Fruit fly (Drosophila melanogaster) whole organism, adult: ENCODE measurements around the gene Adat1.

Source experiments
- CG11617 ChIP-seq: fragments of 200-800 bp; sonication (Bioruptor generic); optimal IDR thresholded peaks from 2 replicates; lab custom pipeline; 2017; ENCODE audit warnings: mild to moderate bottlenecking, missing biosample characterization, missing genetic modification reagents, missing genetic modification characterization
- CG12768 ChIP-seq: fragments of 200-800 bp; sonication (Bioruptor generic); optimal IDR thresholded peaks from 2 replicates; lab custom pipeline; 2017; ENCODE audit warnings: missing biosample characterization, missing genetic modification characterization, mild to moderate bottlenecking, moderate library complexity, missing genetic modification reagents
- CG14711 ChIP-seq: fragments of 200-800 bp; sonication (Bioruptor generic); optimal IDR thresholded peaks from 2 replicates; lab custom pipeline; 2018; ENCODE audit warnings: missing biosample characterization, mild to moderate bottlenecking, missing genetic modification characterization, moderate library complexity
- CG1620 ChIP-seq: fragments of 200-800 bp; sonication (Bioruptor generic); optimal IDR thresholded peaks from 2 replicates; lab custom pipeline; 2016; ENCODE audit warnings: missing biosample characterization, missing genetic modification characterization
- CG33017 ChIP-seq: fragments of 200-800 bp; sonication (Bioruptor generic); optimal IDR thresholded peaks from 2 replicates; lab custom pipeline; 2018; ENCODE audit warnings: missing biosample characterization, mild to moderate bottlenecking, missing genetic modification characterization, moderate library complexity
- CG5204 ChIP-seq: fragments of 200-800 bp; sonication (Bioruptor generic); optimal IDR thresholded peaks from 2 replicates; lab custom pipeline; 2016; ENCODE audit warnings: missing biosample characterization, missing genetic modification characterization
- CG7045 ChIP-seq: fragments of 200-800 bp; sonication (Bioruptor generic); optimal IDR thresholded peaks from 2 replicates; lab custom pipeline; 2017; ENCODE audit warnings: missing biosample characterization, mild to moderate bottlenecking, missing genetic modification characterization
- CG7101 ChIP-seq: fragments of 200-800 bp; sonication (Bioruptor generic); optimal IDR thresholded peaks from 2 replicates; lab custom pipeline; 2018; ENCODE audit warnings: missing biosample characterization, mild to moderate bottlenecking, missing genetic modification characterization, moderate library complexity
- Clk ChIP-seq: fragments of 200-800 bp; sonication (Bioruptor generic); optimal IDR thresholded peaks from 2 replicates; lab custom pipeline; 2017; ENCODE audit warnings: missing biosample characterization, missing genetic modification characterization
- Crg-1 ChIP-seq: fragments of 200-800 bp; sonication (Bioruptor generic); optimal IDR thresholded peaks from 2 replicates; lab custom pipeline; 2016; ENCODE audit warnings: missing biosample characterization, missing genetic modification characterization
- Hr96 ChIP-seq: fragments of 200-800 bp; sonication (Bioruptor generic); optimal IDR thresholded peaks from 2 replicates; lab custom pipeline; 2016; ENCODE audit warnings: missing biosample characterization, missing genetic modification characterization
- Mnt ChIP-seq: fragments of 200-800 bp; sonication (Bioruptor generic); optimal IDR thresholded peaks from 2 replicates; lab custom pipeline; 2016; ENCODE audit warnings: missing biosample characterization, mild to moderate bottlenecking, missing genetic modification characterization
- bab1 ChIP-seq: fragments of 200-800 bp; sonication (Bioruptor generic); optimal IDR thresholded peaks from 3 replicates; lab custom pipeline; 2019; ENCODE audit warnings: missing biosample characterization, mild to moderate bottlenecking, missing genetic modification characterization, moderate library complexity
- cic ChIP-seq: fragments of 200-800 bp; sonication (Bioruptor generic); optimal IDR thresholded peaks from 2 replicates; lab custom pipeline; 2017; ENCODE audit warnings: missing biosample characterization, mild to moderate bottlenecking, missing genetic modification characterization, moderate library complexity
- cnc ChIP-seq, 2 experiments: fragments of >200 bp; optimal IDR thresholded peaks; 2 replicates each; lab custom pipeline; 2017
- kay ChIP-seq: fragments of 200-800 bp; sonication (Bioruptor generic); peaks from one replicate; lab custom pipeline; 2016; ENCODE audit warnings: missing biosample characterization, missing genetic modification characterization, borderline replicate concordance
- ovo ChIP-seq: fragments of 200-800 bp; sonication (Bioruptor generic); optimal IDR thresholded peaks from 2 replicates; lab custom pipeline; 2016; ENCODE audit warnings: missing biosample characterization, missing genetic modification characterization
- pad ChIP-seq: fragments of 200-800 bp; sonication (Bioruptor generic); optimal IDR thresholded peaks from 3 replicates; lab custom pipeline; 2017; ENCODE audit warnings: missing biosample characterization, missing genetic modification characterization, mild to moderate bottlenecking, moderate library complexity, missing genetic modification reagents
- tj ChIP-seq: fragments of 200-800 bp; sonication (Bioruptor generic); optimal IDR thresholded peaks from 3 replicates; lab custom pipeline; 2017; ENCODE audit warnings: missing biosample characterization, mild to moderate bottlenecking, missing genetic modification characterization, moderate library complexity
- toe ChIP-seq: fragments of 200-800 bp; sonication (Bioruptor generic); optimal IDR thresholded peaks from 2 replicates; lab custom pipeline; 2016; ENCODE audit warnings: missing biosample characterization, missing genetic modification characterization

Adat1 gene

dm6 chr2L:13811323-13811722, at the start of gene Adat1, which contains the start of gene CG16865:
Adat1 (minus strand) TSS chr2L:13811474.
CG16865 (plus strand) TSS chr2L:13811522.
- peak; percentile 23 for TF ChIP-seq Mnt (GFP tag; lab: Kevin White, UChicago)
- no peak for TF ChIP-seq Clk (GFP tag; lab: Kevin White, UChicago)
- peak; percentile 22 for TF ChIP-seq cic (GFP tag; lab: Kevin White, UChicago)
- peak; percentile 13 for TF ChIP-seq bab1
- no peak for TF ChIP-seq CG11617 (GFP tag; lab: Kevin White, UChicago)

dm6 chr2L:13851098-13851497, 39.8 kb upstream of the Adat1 start:
- TF ChIP-seq CG7045 (GFP tag; lab: Kevin White, UChicago) (no peak), ovo (no peak), Clk (GFP tag; lab: Kevin White, UChicago) (no peak), CG5204 (GFP tag; lab: Kevin White, UChicago) (no peak), cic (GFP tag; lab: Kevin White, UChicago) (no peak), CG7101 (tag; lab: Kevin White, UChicago) (no peak), bab1 (no peak), toe (GFP tag; lab: Kevin White, UChicago) (no peak), Mnt (GFP tag; lab: Kevin White, UChicago) (no peak)

dm6 chr2L:13849125-13849524, 37.9 kb upstream of the Adat1 start, which contains the start of gene CG7968:
CG7968 (plus strand) TSS chr2L:13849400.
- TF ChIP-seq toe (GFP tag; lab: Kevin White, UChicago) (no peak), CG5204 (GFP tag; lab: Kevin White, UChicago) (no peak), Crg-1 (GFP tag; lab: Kevin White, UChicago) (no peak), cnc (optimal IDR thresholded peaks at IDR 0.05; lab: Kevin White, UChicago) (no peak), CG1620 (GFP tag; lab: Kevin White, UChicago) (no peak), CG7045 (GFP tag; lab: Kevin White, UChicago) (no peak), CG33017 (tag; lab: Kevin White, UChicago) (no peak), CG7101 (tag; lab: Kevin White, UChicago) (no peak), kay (GFP tag; lab: Kevin White, UChicago) (no peak), pad (GFP tag; lab: Kevin White, UChicago) (no peak), CG14711 (tag; lab: Kevin White, UChicago) (no peak), bab1 (no peak), tj (GFP tag; lab: Kevin White, UChicago) (no peak), ovo (no peak), Clk (GFP tag; lab: Kevin White, UChicago) (no peak), Mnt (GFP tag; lab: Kevin White, UChicago) (no peak)

DNA sequence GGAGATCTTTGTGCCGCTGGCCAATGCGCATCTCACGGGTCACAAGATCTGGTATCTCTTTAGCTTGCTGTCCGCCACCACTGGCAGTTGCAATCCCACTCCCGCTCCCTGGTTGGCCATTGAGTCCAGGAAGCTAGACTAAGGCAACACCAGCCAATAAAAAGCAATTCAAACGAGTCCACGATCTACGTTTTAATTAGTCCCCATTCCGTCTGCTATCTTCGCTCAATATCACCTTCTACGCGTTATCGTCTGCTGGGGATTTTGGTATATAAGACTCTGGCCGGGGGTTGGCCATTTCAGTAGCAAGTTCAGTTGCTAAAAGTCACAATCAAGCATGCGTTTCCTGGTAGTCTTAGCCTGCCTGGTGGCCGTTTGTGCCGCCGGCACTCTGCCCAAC, 36.4 kb upstream of the Adat1 start, which contains the start of gene CG7953:
Gene CG7953, plus strand, starts transcription at position 301 of the 400 bp plus-strand sequence.
- TF ChIP-seq CG11617 (GFP tag; lab: Kevin White, UChicago) = no peak
- no peak for TF ChIP-seq pad (GFP tag; lab: Kevin White, UChicago)
- TF ChIP-seq ovo = no peak
- TF ChIP-seq kay (GFP tag; lab: Kevin White, UChicago) = no peak
- no peak for TF ChIP-seq CG14711 (tag; lab: Kevin White, UChicago)
- no peak for TF ChIP-seq CG33017 (tag; lab: Kevin White, UChicago)
- no peak for TF ChIP-seq Mnt (GFP tag; lab: Kevin White, UChicago)
- no peak for TF ChIP-seq tj (GFP tag; lab: Kevin White, UChicago)
- no peak for TF ChIP-seq Crg-1 (GFP tag; lab: Kevin White, UChicago)
- TF ChIP-seq bab1 = no peak
- no peak for TF ChIP-seq cnc (optimal IDR thresholded peaks at IDR 0.05; lab: Kevin White, UChicago)

- TF ChIP-seq cic (GFP tag; lab: Kevin White, UChicago) (peak; percentile 54), CG5204 (GFP tag; lab: Kevin White, UChicago) (no peak), ovo (no peak), bab1 (no peak), pad (GFP tag; lab: Kevin White, UChicago) (peak; percentile 17), CG12768 (peak; percentile 30), CG14711 (tag; lab: Kevin White, UChicago) (no peak), kay (GFP tag; lab: Kevin White, UChicago) (no peak), Hr96 (GFP tag; lab: Kevin White, UChicago) (peak; percentile 6), Clk (GFP tag; lab: Kevin White, UChicago) (no peak)
Observed at dm6 chr2L:13846239-13846802, 35.0 kb upstream of the Adat1 start, which contains the start of gene CG7916. CG7916 (plus strand) TSS chr2L:13846752.

- TF ChIP-seq kay (GFP tag; lab: Kevin White, UChicago) (peak; percentile 75), Clk (GFP tag; lab: Kevin White, UChicago) (no peak), CG33017 (tag; lab: Kevin White, UChicago) (no peak), cic (GFP tag; lab: Kevin White, UChicago) (no peak), CG5204 (GFP tag; lab: Kevin White, UChicago) (no peak), pad (GFP tag; lab: Kevin White, UChicago) (no peak), CG12768 (peak; percentile 1), CG11617 (GFP tag; lab: Kevin White, UChicago) (no peak), cnc (optimal IDR thresholded peaks at IDR 0.05; lab: Kevin White, UChicago) (no peak), tj (GFP tag; lab: Kevin White, UChicago) (no peak), toe (GFP tag; lab: Kevin White, UChicago) (no peak), CG7045 (GFP tag; lab: Kevin White, UChicago) (no peak), CG7101 (tag; lab: Kevin White, UChicago) (no peak), CG1620 (GFP tag; lab: Kevin White, UChicago) (no peak), CG14711 (tag; lab: Kevin White, UChicago) (no peak), bab1 (no peak), Mnt (GFP tag; lab: Kevin White, UChicago) (peak; percentile 23), Crg-1 (GFP tag; lab: Kevin White, UChicago) (no peak), Hr96 (GFP tag; lab: Kevin White, UChicago) (no peak), ovo (no peak)
Observed at dm6 chr2L:13845178-13845577, 33.9 kb upstream of the Adat1 start, which contains the start of gene CG8997. CG8997 (minus strand) TSS chr2L:13845325.
